Worm (Caenorhabditis elegans) whole organism, L1 larva: ENCODE measurements around the gene nhr-132.

Experiments used
- C16A3.4 ChIP-seq: fragments of 150-350 bp; optimal IDR thresholded peaks from 2 replicates; lab custom pipeline; 2014; ENCODE audit warnings: missing biosample characterization, missing genetic modification characterization
- F16B12.6 ChIP-seq: fragments of 150-350 bp; optimal IDR thresholded peaks from 2 replicates; lab custom pipeline; 2014; ENCODE audit warnings: missing biosample characterization, missing genetic modification characterization
- Y116A8C.19 ChIP-seq: sonication (generic microtip); optimal IDR thresholded peaks from 2 replicates; lab custom pipeline; 2016; ENCODE audit warnings: missing compliant biosample characterization, missing genetic modification characterization, borderline replicate concordance
- aha-1 ChIP-seq: fragments of 150-350 bp; optimal IDR thresholded peaks from 2 replicates; lab custom pipeline; 2014; ENCODE audit warnings: missing biosample characterization, missing genetic modification characterization
- ceh-63 ChIP-seq: fragments of 200-800 bp; sonication (Bioruptor generic); optimal IDR thresholded peaks from 2 replicates; lab custom pipeline; 2018; ENCODE audit warnings: mild to moderate bottlenecking, missing genetic modification characterization, missing compliant biosample characterization
- ceh-82 ChIP-seq, 3 experiments: fragments of 150-350 bp in 1 of 3; sonication (generic microtip) in 2 of 3; optimal IDR thresholded peaks; 2 replicates each; lab custom pipeline; 2014 to 2017; ENCODE audit warnings: missing biosample characterization in 3 of 3, missing genetic modification characterization in 3 of 3
- ceh-90 ChIP-seq: sonication (generic microtip); optimal IDR thresholded peaks from 2 replicates; lab custom pipeline; 2016; ENCODE audit warnings: missing genetic modification characterization, missing compliant biosample characterization
- efl-1 ChIP-seq, 4 experiments: fragments of 150-350 bp; optimal IDR thresholded peaks in 3 of 4; peaks in 1 of 4; 1 replicate in 1 of 4; 2 replicates in 3 of 4; lab custom pipeline; 2014; ENCODE audit warnings: missing biosample characterization in 2 of 4, missing genetic modification characterization in 2 of 4, missing genetic modification reagents in 2 of 4
- ets-5 ChIP-seq: fragments of 200-800 bp; sonication (Bioruptor generic); IDR thresholded peaks from 2 replicates; pipeline ENCODE4 v1.3.6; 2022; ENCODE audit warnings: missing genetic modification characterization, missing compliant biosample characterization
- fkh-4 ChIP-seq: sonication (generic microtip); optimal IDR thresholded peaks from 2 replicates; lab custom pipeline; 2016; ENCODE audit warnings: missing compliant biosample characterization, missing genetic modification characterization, borderline replicate concordance
- hpl-2 ChIP-seq: fragments of 150-350 bp; optimal IDR thresholded peaks from 2 replicates; lab custom pipeline; 2014; ENCODE audit warnings: missing biosample characterization, missing genetic modification reagents, missing genetic modification characterization
- irx-1 ChIP-seq: sonication (generic microtip); optimal IDR thresholded peaks from 2 replicates; lab custom pipeline; 2016; ENCODE audit warnings: missing genetic modification characterization, missing compliant biosample characterization
- jun-1 ChIP-seq: fragments of 150-350 bp; optimal IDR thresholded peaks from 2 replicates; lab custom pipeline; 2014; ENCODE audit warnings: missing biosample characterization, missing genetic modification reagents, missing genetic modification characterization
- lin-14 ChIP-seq: fragments of 200-800 bp; sonication (Bioruptor generic); optimal IDR thresholded peaks from 2 replicates; lab custom pipeline; 2018; ENCODE audit warnings: mild to moderate bottlenecking, missing genetic modification characterization, moderate library complexity, missing compliant biosample characterization
- lin-15B ChIP-seq: fragments of 150-350 bp; sonication (generic microtip); optimal IDR thresholded peaks from 3 replicates; lab custom pipeline; 2014; ENCODE audit warnings: missing biosample characterization, missing genetic modification characterization
- lin-39 ChIP-seq: fragments of 150-350 bp; optimal IDR thresholded peaks from 2 replicates; lab custom pipeline; 2014; ENCODE audit warnings: missing biosample characterization, missing genetic modification reagents, missing genetic modification characterization
- lir-3 ChIP-seq: sonication (generic microtip); optimal IDR thresholded peaks from 2 replicates; lab custom pipeline; 2016; ENCODE audit warnings: mild to moderate bottlenecking, missing genetic modification characterization, moderate library complexity, missing compliant biosample characterization; ENCODE audit not compliant: poor library complexity
- lsy-2 ChIP-seq, 2 experiments: fragments of 150-350 bp; optimal IDR thresholded peaks; 2 replicates each; lab custom pipeline; 2014; ENCODE audit warnings: missing biosample characterization in 2 of 2, missing genetic modification characterization in 2 of 2
- nhr-12 ChIP-seq: sonication (generic microtip); optimal IDR thresholded peaks from 2 replicates; lab custom pipeline; 2017; ENCODE audit warnings: missing biosample characterization, missing genetic modification characterization
- nhr-19 ChIP-seq: fragments of 200-800 bp; sonication (Bioruptor generic); conservative IDR thresholded peaks from 2 replicates; pipeline ENCODE4 v1.3.6; 2022; ENCODE audit warnings: missing genetic modification characterization, missing compliant biosample characterization
- nhr-28 ChIP-seq: fragments of 150-350 bp; optimal IDR thresholded peaks from 2 replicates; lab custom pipeline; 2014; ENCODE audit warnings: missing biosample characterization, missing genetic modification characterization
- nhr-71 ChIP-seq: sonication (generic microtip); optimal IDR thresholded peaks from 2 replicates; lab custom pipeline; 2016; ENCODE audit warnings: mild to moderate bottlenecking, missing genetic modification characterization, moderate library complexity, missing compliant biosample characterization
- nhr-77 ChIP-seq: fragments of 150-350 bp; optimal IDR thresholded peaks from 2 replicates; lab custom pipeline; 2014; ENCODE audit warnings: missing biosample characterization, missing genetic modification characterization
- nhr-85 ChIP-seq: sonication (generic microtip); peaks from one replicate; lab custom pipeline; 2016; ENCODE audit warnings: missing genetic modification characterization, inconsistent platforms, missing compliant biosample characterization
- pqm-1 ChIP-seq: sonication (generic microtip); optimal IDR thresholded peaks from 3 replicates; lab custom pipeline; 2017; ENCODE audit warnings: missing biosample characterization, missing genetic modification characterization
- rnt-1 ChIP-seq: sonication (generic microtip); optimal IDR thresholded peaks from 2 replicates; lab custom pipeline; 2016; ENCODE audit warnings: mild to moderate bottlenecking, missing genetic modification characterization, moderate library complexity, missing compliant biosample characterization
- snu-23 ChIP-seq: sonication (generic microtip); optimal IDR thresholded peaks from 2 replicates; lab custom pipeline; 2016; ENCODE audit warnings: missing genetic modification characterization, missing compliant biosample characterization
- sup-37 ChIP-seq: fragments of 200-800 bp; sonication (Bioruptor generic); optimal IDR thresholded peaks from 2 replicates; lab custom pipeline; 2018; ENCODE audit warnings: mild to moderate bottlenecking, missing genetic modification characterization, missing compliant biosample characterization
- swsn-7 ChIP-seq: sonication (generic microtip); optimal IDR thresholded peaks from 2 replicates; lab custom pipeline; 2016; ENCODE audit warnings: missing genetic modification characterization, missing compliant biosample characterization
- unc-86 ChIP-seq: sonication (generic microtip); optimal IDR thresholded peaks from 2 replicates; lab custom pipeline; 2016; ENCODE audit warnings: missing genetic modification characterization, missing compliant biosample characterization
- xbp-1 ChIP-seq: sonication (generic microtip); optimal IDR thresholded peaks from 2 replicates; lab custom pipeline; 2016; ENCODE audit warnings: missing genetic modification characterization, missing compliant biosample characterization
- zag-1 ChIP-seq: fragments of 150-350 bp; optimal IDR thresholded peaks from 2 replicates; lab custom pipeline; 2014; ENCODE audit warnings: missing biosample characterization, missing genetic modification characterization
- zip-4 ChIP-seq: fragments of 200-800 bp; sonication (Bioruptor generic); optimal IDR thresholded peaks from 2 replicates; lab custom pipeline; 2018; ENCODE audit warnings: mild to moderate bottlenecking, missing genetic modification characterization, moderate library complexity, missing compliant biosample characterization
- ztf-4 ChIP-seq: fragments of 150-350 bp; optimal IDR thresholded peaks from 2 replicates; lab custom pipeline; 2014; ENCODE audit warnings: missing biosample characterization, missing genetic modification characterization

The nhr-132 gene

DNA sequence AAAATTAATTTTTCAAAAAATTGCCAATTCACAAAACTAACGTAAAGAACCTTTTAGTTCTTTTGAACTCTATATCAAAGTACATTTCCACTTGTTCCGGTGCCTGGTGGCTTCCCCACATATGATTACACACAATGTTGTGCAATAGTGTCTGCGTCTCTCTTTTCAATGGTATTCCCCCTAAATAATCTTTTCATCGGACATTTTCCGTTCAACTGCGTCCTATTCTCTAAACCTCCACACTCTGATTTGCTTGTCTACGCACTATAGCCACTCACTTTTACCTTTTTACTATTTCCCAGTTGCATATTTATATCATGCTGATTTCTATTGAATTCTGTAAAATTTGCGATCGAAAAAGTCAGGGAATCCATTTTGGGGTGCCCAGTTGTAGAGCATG, 2.2 kb upstream of the nhr-132 start, which contains the start of gene nhr-58 (continued):
- peak; percentile 58 for TF ChIP-seq nhr-19

- TF ChIP-seq F16B12.6 (no peak), irx-1 (tag; lab: Kevin White, UChicago) (no peak), snu-23 (GFP tag; lab: Kevin White, UChicago) (no peak), nhr-28 (tag; lab: Kevin White, UChicago) (no peak), fkh-4 (tag; lab: Kevin White, UChicago) (no peak), pqm-1 (tag; lab: Kevin White, UChicago) (no peak), sup-37 (no peak), nhr-77 (tag; lab: Kevin White, UChicago) (no peak), ceh-63 (GFP tag; lab: Kevin White, UChicago) (no peak), hpl-2 (no peak), lsy-2 (tag; optimal IDR thresholded peaks at IDR 0.05; lab: Kevin White, UChicago) (no peak), unc-86 (tag; lab: Kevin White, UChicago) (no peak), jun-1 (tag; lab: Kevin White, UChicago) (no peak), ceh-82 (tag; optimal IDR thresholded peaks at IDR 0.05; lab: Kevin White, UChicago) (no peak), nhr-19 (no peak), nhr-12 (tag; lab: Kevin White, UChicago) (no peak)
These were observed 2.3 kb downstream of the nhr-132 start, which contains the start of gene C14C6.5 for ce11 chrV:536571-536970. TSS of gene C14C6.5 (plus strand) at chrV:536628.

ce11 chrV:539040-539510, 4.8 kb downstream of the nhr-132 start, which contains the start of gene nhr-155:
TSS of gene nhr-155 (plus strand) at chrV:539460.
- TF ChIP-seq Y116A8C.19 (tag; lab: Kevin White, UChicago) (no peak), lin-15B (tag; lab: Kevin White, UChicago) (no peak), nhr-85 (tag; lab: Kevin White, UChicago) (peak; percentile 20)

- no peak for TF ChIP-seq rnt-1
- TF ChIP-seq lin-14 = no peak
- TF ChIP-seq nhr-85 (tag; lab: Kevin White, UChicago) = peak; percentile 65
These were observed 7.2 kb downstream of the nhr-132 start for ce11 chrV:541470-541869.

- no peak for TF ChIP-seq ztf-4 (tag; lab: Kevin White, UChicago)
- no peak for TF ChIP-seq zag-1
- no peak for TF ChIP-seq C16A3.4
- TF ChIP-seq xbp-1 (tag; lab: Kevin White, UChicago) = no peak
- TF ChIP-seq F16B12.6 = no peak
- TF ChIP-seq ets-5 (GFP tag; lab: Robert Waterston, UW) = no peak
- no peak for TF ChIP-seq fkh-4 (tag; lab: Kevin White, UChicago)
- no peak for TF ChIP-seq ceh-90 (tag; lab: Kevin White, UChicago)
- TF ChIP-seq zip-4 (GFP tag; lab: Kevin White, UChicago) = no peak
- no peak for TF ChIP-seq lin-39 (tag; lab: Kevin White, UChicago)
- no peak for TF ChIP-seq lir-3
- no peak for TF ChIP-seq unc-86 (tag; lab: Kevin White, UChicago)
- TF ChIP-seq snu-23 (GFP tag; lab: Kevin White, UChicago) = no peak
- no peak for TF ChIP-seq aha-1 (tag; lab: Kevin White, UChicago)
- TF ChIP-seq efl-1 (optimal IDR thresholded peaks at IDR 0.05; lab: Kevin White, UChicago) = no peak
- TF ChIP-seq efl-1 (GFP tag; optimal IDR thresholded peaks at IDR 0.05 in 1 of 2; lab: Kevin White, UChicago) = no peak
- no peak for TF ChIP-seq swsn-7 (tag; lab: Kevin White, UChicago)
- no peak for TF ChIP-seq nhr-71 (tag; lab: Kevin White, UChicago)
- no peak for TF ChIP-seq nhr-28 (tag; lab: Kevin White, UChicago)
- TF ChIP-seq lin-15B (tag; lab: Kevin White, UChicago) = no peak
These were observed 8.9 kb downstream of the nhr-132 start, which contains the start of gene C14C6.3 for ce11 chrV:543169-543568. TSS of gene C14C6.3 (plus strand) at chrV:543469.
